Worm (Caenorhabditis elegans): ENCODE measurements around the gene F38B6.2.

F38B6.2 gene

ce11 chrX:6656770-6657169 lies 41.6 kb upstream of the F38B6.2 start:
- TF ChIP-seq unc-39 (tag; optimal IDR thresholded peaks at IDR 0.05) (no peak), skn-1 (tag; optimal IDR thresholded peaks at IDR 0.05) (no peak), ZK546.5 (tag; optimal IDR thresholded peaks at IDR 0.05) (no peak), pqm-1 (tag; optimal IDR thresholded peaks at IDR 0.05) (peak; percentile 40), ztf-11 (tag; optimal IDR thresholded peaks at IDR 0.05) (no peak), tbx-2 (tag; optimal IDR thresholded peaks at IDR 0.05) (no peak), elt-2 (tag; optimal IDR thresholded peaks at IDR 0.05) (peak; percentile 60), pha-4 (tag; optimal IDR thresholded peaks at IDR 0.05) (peak; percentile 7)

ce11 chrX:6662267-6662666 lies 36.1 kb upstream of the F38B6.2 start:
- TF ChIP-seq nfya-1 (tag; optimal IDR thresholded peaks at IDR 0.05; ENCODE audit: insufficient read depth) (no peak), elt-2 (tag; optimal IDR thresholded peaks at IDR 0.05) (peak; percentile 50)

- TF ChIP-seq nhr-23 (tag; optimal IDR thresholded peaks at IDR 0.05) (peak; percentile 95), egl-27 (tag; optimal IDR thresholded peaks at IDR 0.05) (peak; percentile 36), ama-1 (optimal IDR thresholded peaks at IDR 0.05) (peak; percentile 1), nhr-43 (tag; optimal IDR thresholded peaks at IDR 0.05; ENCODE audit: poor library complexity, severe bottlenecking) (peak; percentile 42), elt-2 (tag; optimal IDR thresholded peaks at IDR 0.05) (no peak), tbx-2 (tag; optimal IDR thresholded peaks at IDR 0.05) (peak; percentile 27), nhr-77 (tag; optimal IDR thresholded peaks at IDR 0.05) (no peak)
These were observed 34.4 kb upstream of the F38B6.2 start for ce11 chrX:6663780-6664437.

- TF ChIP-seq sea-2 (GFP tag; optimal IDR thresholded peaks at IDR 0.05) (no peak), fkh-10 (GFP tag; optimal IDR thresholded peaks at IDR 0.05) (no peak), mdl-1 (tag; optimal IDR thresholded peaks at IDR 0.05) (no peak), ama-1 (optimal IDR thresholded peaks at IDR 0.05) (no peak), nhr-43 (tag; optimal IDR thresholded peaks at IDR 0.05; ENCODE audit: poor library complexity, severe bottlenecking) (no peak), nfya-1 (tag; optimal IDR thresholded peaks at IDR 0.05; ENCODE audit: insufficient read depth) (peak; percentile 1), tbx-2 (tag; optimal IDR thresholded peaks at IDR 0.05) (no peak), ztf-11 (tag; optimal IDR thresholded peaks at IDR 0.05) (no peak), hmg-11 (tag; optimal IDR thresholded peaks at IDR 0.05) (no peak), eor-1 (tag; optimal IDR thresholded peaks at IDR 0.05) (no peak), nhr-237 (tag; optimal IDR thresholded peaks at IDR 0.05) (no peak), nhr-28 (tag; optimal IDR thresholded peaks at IDR 0.05) (no peak), lin-39 (tag; optimal IDR thresholded peaks at IDR 0.05) (no peak), R02D3.7 (tag; optimal IDR thresholded peaks at IDR 0.05) (no peak), pqm-1 (tag; optimal IDR thresholded peaks at IDR 0.05) (peak; percentile 53), elt-2 (tag; optimal IDR thresholded peaks at IDR 0.05) (peak; percentile 72), ZK546.5 (tag; optimal IDR thresholded peaks at IDR 0.05) (no peak), fkh-2 (tag; optimal IDR thresholded peaks at IDR 0.05) (no peak), egl-5 (tag; optimal IDR thresholded peaks at IDR 0.05) (no peak), elt-1 (tag; optimal IDR thresholded peaks at IDR 0.05) (peak; percentile 68), nhr-77 (tag; optimal IDR thresholded peaks at IDR 0.05) (no peak), ceh-82 (tag; optimal IDR thresholded peaks at IDR 0.05) (no peak), ceh-28 (tag; optimal IDR thresholded peaks at IDR 0.05) (no peak), skn-1 (tag; optimal IDR thresholded peaks at IDR 0.05) (no peak), unc-39 (tag; optimal IDR thresholded peaks at IDR 0.05) (no peak), pha-4 (tag; optimal IDR thresholded peaks at IDR 0.05) (no peak), zag-1 (tag; optimal IDR thresholded peaks at IDR 0.05) (no peak), ztf-4 (tag; optimal IDR thresholded peaks at IDR 0.05) (no peak), elt-3 (tag; optimal IDR thresholded peaks at IDR 0.05) (no peak), nhr-12 (tag; optimal IDR thresholded peaks at IDR 0.05) (no peak), fos-1 (tag; optimal IDR thresholded peaks at IDR 0.05) (no peak)
These were observed 33.0 kb upstream of the F38B6.2 start for ce11 chrX:6665129-6665858.

ce11 chrX:6667468-6667867 lies 30.9 kb upstream of the F38B6.2 start:
- TF ChIP-seq elt-3 (tag; optimal IDR thresholded peaks at IDR 0.05) (no peak), nhr-28 (tag; optimal IDR thresholded peaks at IDR 0.05) (no peak), pqm-1 (tag; optimal IDR thresholded peaks at IDR 0.05) (peak; percentile 57), nhr-23 (tag; optimal IDR thresholded peaks at IDR 0.05) (no peak), elt-2 (tag; optimal IDR thresholded peaks at IDR 0.05) (peak; percentile 77), nhr-67 (tag; optimal IDR thresholded peaks at IDR 0.05) (no peak), fos-1 (tag; optimal IDR thresholded peaks at IDR 0.05) (peak; percentile 42), pha-4 (tag; optimal IDR thresholded peaks at IDR 0.05) (peak; percentile 27)

Data from whole organism, L3 larva.